Fruit fly (Drosophila melanogaster) whole organism, embryonic: Measurements from ENCODE around the gene CG6928.
A peak's percentile ranks its signal among the peaks of the same experiment; 100 is the strongest.

Experiments
- ATbp ChIP-seq: fragments of 200-800 bp; sonication (Bioruptor generic); optimal IDR thresholded peaks from 2 replicates; lab custom pipeline; 2017; ENCODE audit warnings: missing biosample characterization, mild to moderate bottlenecking, missing genetic modification characterization, missing genetic modification reagents
- Atf6 ChIP-seq: fragments of 200-800 bp; sonication (Bioruptor generic); IDR thresholded peaks from 2 replicates; pipeline ENCODE4 v1.3.6; 2022; ENCODE audit warnings: missing biosample characterization, missing genetic modification characterization
- BEAF-32 ChIP-seq: fragments of 200-800 bp; sonication (Bioruptor generic); optimal IDR thresholded peaks from 3 replicates; lab custom pipeline; 2017; ENCODE audit warnings: missing biosample characterization, missing genetic modification characterization, mild to moderate bottlenecking, moderate library complexity, missing genetic modification reagents
- Blimp-1 ChIP-seq: fragments of 200-800 bp; sonication (Bioruptor generic); optimal IDR thresholded peaks from 3 replicates; lab custom pipeline; 2018; ENCODE audit warnings: missing biosample characterization, missing genetic modification characterization, mild to moderate bottlenecking, moderate library complexity, missing genetic modification reagents
- CG10462 ChIP-seq: fragments of 200-800 bp; sonication (Bioruptor generic); optimal IDR thresholded peaks from 2 replicates; lab custom pipeline; 2016; ENCODE audit warnings: missing biosample characterization, missing genetic modification characterization
- CG11085 ChIP-seq: fragments of 200-800 bp; sonication (Bioruptor generic); IDR thresholded peaks from 2 replicates; pipeline ENCODE4 v1.3.6; 2022; ENCODE audit warnings: missing biosample characterization, missing genetic modification characterization
- CG12104 ChIP-seq: fragments of 200-800 bp; sonication (Bioruptor generic); optimal IDR thresholded peaks from 3 replicates; lab custom pipeline; 2016; ENCODE audit warnings: missing biosample characterization, missing genetic modification characterization
- CG12769 ChIP-seq: fragments of 200-800 bp; sonication (Bioruptor generic); optimal IDR thresholded peaks from 2 replicates; lab custom pipeline; 2019; ENCODE audit warnings: missing biosample characterization, mild to moderate bottlenecking, missing genetic modification characterization, moderate library complexity
- CG14860 ChIP-seq: fragments of 200-800 bp; sonication (Bioruptor generic); IDR thresholded peaks from 3 replicates; pipeline ENCODE4 v1.3.6; 2022; ENCODE audit warnings: missing biosample characterization, missing genetic modification characterization; ENCODE audit not compliant: partially characterized antibody
- CG1529 ChIP-seq: fragments of 200-800 bp; sonication (Bioruptor generic); optimal IDR thresholded peaks from 3 replicates; lab custom pipeline; 2018; ENCODE audit warnings: missing biosample characterization, missing genetic modification characterization
- CG1603 ChIP-seq: fragments of 200-800 bp; sonication (Bioruptor generic); optimal IDR thresholded peaks from 2 replicates; lab custom pipeline; 2019; ENCODE audit warnings: missing biosample characterization, mild to moderate bottlenecking, missing genetic modification characterization, moderate library complexity
- CG1647 ChIP-seq: fragments of 200-800 bp; sonication (Bioruptor generic); optimal IDR thresholded peaks from 3 replicates; lab custom pipeline; 2016; ENCODE audit warnings: missing biosample characterization, missing genetic modification characterization
- CG17328 ChIP-seq: fragments of 200-800 bp; sonication (Bioruptor generic); IDR thresholded peaks from 2 replicates; pipeline ENCODE4 v1.3.6; 2022; ENCODE audit warnings: missing biosample characterization, missing genetic modification characterization
- CG17568 ChIP-seq: fragments of 200-800 bp; sonication (Bioruptor generic); optimal IDR thresholded peaks from 2 replicates; lab custom pipeline; 2018; ENCODE audit warnings: missing biosample characterization, mild to moderate bottlenecking, missing genetic modification characterization, moderate library complexity
- CG17802 ChIP-seq: fragments of 200-800 bp; sonication (Bioruptor generic); optimal IDR thresholded peaks from 2 replicates; lab custom pipeline; 2018; ENCODE audit warnings: missing biosample characterization, mild to moderate bottlenecking, missing genetic modification characterization, moderate library complexity
- CG18262 ChIP-seq: fragments of 200-800 bp; optimal IDR thresholded peaks from 3 replicates; lab custom pipeline; 2019; ENCODE audit warnings: missing biosample characterization, mild to moderate bottlenecking, missing genetic modification characterization, moderate library complexity
- CG18764 ChIP-seq: fragments of 200-800 bp; sonication (Bioruptor generic); optimal IDR thresholded peaks from 3 replicates; lab custom pipeline; 2016; ENCODE audit warnings: missing biosample characterization, missing genetic modification characterization
- CG2889 ChIP-seq: fragments of 200-800 bp; sonication (Bioruptor generic); IDR thresholded peaks from 3 replicates; pipeline ENCODE4 v1.3.6; 2022; ENCODE audit warnings: missing biosample characterization, missing genetic modification characterization
- CG3847 ChIP-seq: fragments of 200-800 bp; sonication (Bioruptor generic); IDR thresholded peaks from 2 replicates; pipeline ENCODE4 v1.3.6; 2022; ENCODE audit warnings: missing biosample characterization, missing genetic modification characterization
- CG4820 ChIP-seq: fragments of 200-800 bp; sonication (Bioruptor generic); optimal IDR thresholded peaks from 3 replicates; lab custom pipeline; 2016; ENCODE audit warnings: missing biosample characterization, missing genetic modification characterization
- CG5245 ChIP-seq: fragments of 200-800 bp; sonication (Bioruptor generic); optimal IDR thresholded peaks from 3 replicates; lab custom pipeline; 2016; ENCODE audit warnings: missing biosample characterization, missing genetic modification characterization
- CG6654 ChIP-seq: fragments of 200-800 bp; sonication (Bioruptor generic); optimal IDR thresholded peaks from 2 replicates; lab custom pipeline; 2017; ENCODE audit warnings: missing biosample characterization, mild to moderate bottlenecking, missing genetic modification characterization
- CG7357 ChIP-seq: fragments of 200-800 bp; sonication (Bioruptor generic); IDR thresholded peaks from 3 replicates; pipeline ENCODE4 v1.3.6; 2022; ENCODE audit warnings: missing biosample characterization, missing genetic modification characterization
- CG7372 ChIP-seq: fragments of 200-800 bp; sonication (Bioruptor generic); IDR thresholded peaks from 2 replicates; pipeline ENCODE4 v1.3.6; 2022; ENCODE audit warnings: missing biosample characterization, missing genetic modification characterization
- CG7987 ChIP-seq: fragments of 200-800 bp; sonication (Bioruptor generic); optimal IDR thresholded peaks from 2 replicates; lab custom pipeline; 2018; ENCODE audit warnings: missing biosample characterization, mild to moderate bottlenecking, missing genetic modification characterization, moderate library complexity
- CG8478 ChIP-seq: fragments of >200 bp; optimal IDR thresholded peaks from 2 replicates; lab custom pipeline; 2018
- Dip3 ChIP-seq: fragments of 200-800 bp; sonication (Bioruptor generic); optimal IDR thresholded peaks from 3 replicates; lab custom pipeline; 2016; ENCODE audit warnings: missing biosample characterization, missing genetic modification characterization
- Doc2 ChIP-seq: fragments of 200-800 bp; sonication (Bioruptor generic); IDR thresholded peaks from 2 replicates; pipeline ENCODE4 v1.3.6; 2022; ENCODE audit warnings: missing biosample characterization, missing genetic modification characterization
- Dref ChIP-seq: fragments of 200-800 bp; sonication (Bioruptor generic); IDR thresholded peaks from 2 replicates; pipeline ENCODE4 v1.3.6; 2022; ENCODE audit warnings: missing biosample characterization, missing genetic modification characterization
- Eip74EF ChIP-seq, 2 experiments: fragments of 200-800 bp in 1 of 2; fragments of >200 bp in 1 of 2; sonication (Bioruptor generic) in 1 of 2; optimal IDR thresholded peaks; 2 replicates each; lab custom pipeline; 2017 to 2019; ENCODE audit warnings: missing biosample characterization in 2 of 2, missing genetic modification characterization in 2 of 2, mild to moderate bottlenecking in 1 of 2, moderate library complexity in 1 of 2
- Max ChIP-seq: fragments of 200-800 bp; sonication (Bioruptor generic); optimal IDR thresholded peaks from 2 replicates; lab custom pipeline; 2016; ENCODE audit warnings: missing biosample characterization, mild to moderate bottlenecking, missing genetic modification characterization
- PHDP ChIP-seq: fragments of 200-800 bp; sonication (Bioruptor generic); optimal IDR thresholded peaks from 3 replicates; lab custom pipeline; 2018; ENCODE audit warnings: missing biosample characterization, mild to moderate bottlenecking, missing genetic modification characterization, moderate library complexity
- Ptx1 ChIP-seq: fragments of 200-800 bp; sonication (Bioruptor generic); IDR thresholded peaks from 2 replicates; pipeline ENCODE4 v1.3.6; 2022; ENCODE audit warnings: missing biosample characterization, missing genetic modification characterization
- Trl ChIP-seq, 3 experiments: fragments of >200 bp in 2 of 3; fragments of 200-800 bp in 1 of 3; sonication (Bioruptor generic) in 1 of 3; optimal IDR thresholded peaks; 2 replicates in 1 of 3; 3 replicates in 2 of 3; lab custom pipeline; 2016 to 2017; ENCODE audit warnings: missing biosample characterization in 1 of 3, missing genetic modification characterization in 1 of 3
- aop ChIP-seq: fragments of 200-800 bp; sonication (Bioruptor generic); IDR thresholded peaks from 2 replicates; pipeline ENCODE4 v1.3.6; 2022; ENCODE audit warnings: missing biosample characterization, missing genetic modification characterization
- ase ChIP-seq: fragments of 200-800 bp; sonication (Bioruptor generic); IDR thresholded peaks from 3 replicates; pipeline ENCODE4 v1.3.6; 2022; ENCODE audit warnings: missing biosample characterization, missing genetic modification characterization
- ash1 ChIP-seq: fragments of 200-800 bp; sonication (Bioruptor generic); optimal IDR thresholded peaks from 2 replicates; lab custom pipeline; 2018; ENCODE audit warnings: missing biosample characterization, mild to moderate bottlenecking, missing genetic modification characterization
- bbx ChIP-seq: fragments of 200-800 bp; sonication (Bioruptor generic); IDR thresholded peaks from 2 replicates; pipeline ENCODE4 v1.3.6; 2022; ENCODE audit warnings: missing biosample characterization, missing genetic modification characterization; ENCODE audit not compliant: partially characterized antibody
- bigmax ChIP-seq: fragments of 200-800 bp; sonication (Bioruptor generic); optimal IDR thresholded peaks from 2 replicates; lab custom pipeline; 2018; ENCODE audit warnings: missing biosample characterization, mild to moderate bottlenecking, missing genetic modification characterization
- cato ChIP-seq: fragments of 200-800 bp; sonication (Bioruptor generic); optimal IDR thresholded peaks from 2 replicates; lab custom pipeline; 2016; ENCODE audit warnings: missing biosample characterization, missing genetic modification characterization, borderline replicate concordance
- chn ChIP-seq: fragments of 200-800 bp; sonication (Bioruptor generic); optimal IDR thresholded peaks from 2 replicates; lab custom pipeline; 2016; ENCODE audit warnings: missing biosample characterization, missing genetic modification characterization
- ci ChIP-seq: fragments of 200-800 bp; sonication (Bioruptor generic); IDR thresholded peaks from 3 replicates; pipeline ENCODE4 v1.3.6; 2022; ENCODE audit warnings: missing biosample characterization, missing genetic modification characterization
- ewg ChIP-seq: fragments of 200-800 bp; sonication (Bioruptor generic); optimal IDR thresholded peaks from 3 replicates; lab custom pipeline; 2017; ENCODE audit warnings: mild to moderate bottlenecking, missing biosample characterization, missing genetic modification reagents, missing genetic modification characterization
- fd96Cb ChIP-seq: fragments of 200-800 bp; sonication (Bioruptor generic); optimal IDR thresholded peaks from 2 replicates; lab custom pipeline; 2018; ENCODE audit warnings: missing biosample characterization, mild to moderate bottlenecking, missing genetic modification characterization, moderate library complexity
- gce ChIP-seq: fragments of 200-800 bp; sonication (Bioruptor generic); IDR thresholded peaks from 3 replicates; pipeline ENCODE4 v1.3.6; 2022; ENCODE audit warnings: missing biosample characterization, missing genetic modification characterization
- grau ChIP-seq: fragments of 200-800 bp; optimal IDR thresholded peaks from 3 replicates; lab custom pipeline; 2019; ENCODE audit warnings: missing biosample characterization, mild to moderate bottlenecking, missing genetic modification characterization, moderate library complexity
- nerfin-1 ChIP-seq: fragments of 200-800 bp; sonication (Bioruptor generic); optimal IDR thresholded peaks from 3 replicates; lab custom pipeline; 2019; ENCODE audit warnings: missing biosample characterization, mild to moderate bottlenecking, missing genetic modification characterization, moderate library complexity
- pita ChIP-seq: fragments of 200-800 bp; sonication (Bioruptor generic); optimal IDR thresholded peaks from 2 replicates; lab custom pipeline; 2017; ENCODE audit warnings: missing biosample characterization, mild to moderate bottlenecking, missing genetic modification characterization
- sens-2 ChIP-seq: fragments of 200-800 bp; sonication (Bioruptor generic); IDR thresholded peaks from 2 replicates; pipeline ENCODE4 v1.3.6; 2022; ENCODE audit warnings: missing biosample characterization, missing genetic modification characterization
- seq ChIP-seq: fragments of 200-800 bp; sonication (Bioruptor generic); IDR thresholded peaks from 2 replicates; pipeline ENCODE4 v1.3.6; 2022; ENCODE audit warnings: missing biosample characterization, missing genetic modification characterization
- zfh1 ChIP-seq: fragments of 200-800 bp; sonication (Bioruptor generic); IDR thresholded peaks from 3 replicates; pipeline ENCODE4 v1.3.6; 2022; ENCODE audit warnings: missing biosample characterization, missing genetic modification characterization

Gene CG6928

dm6 chr3L:12045443-12045842 is 42.5 kb downstream of the CG6928 start (continued):
- TF ChIP-seq zfh1 (GFP tag; lab: Robert Waterston, UW) (no peak), CG5245 (GFP tag; lab: Kevin White, UChicago) (no peak), CG18764 (GFP tag; lab: Kevin White, UChicago) (peak; percentile 14), Max (GFP tag; lab: Kevin White, UChicago) (no peak), nerfin-1 (tag; lab: Kevin White, UChicago) (no peak), Dref (no peak), chn (GFP tag; lab: Kevin White, UChicago) (no peak), CG17802 (no peak), CG7987 (GFP tag; lab: Kevin White, UChicago) (peak; percentile 43), CG10462 (GFP tag; lab: Kevin White, UChicago) (no peak), cato (GFP tag; lab: Kevin White, UChicago) (no peak), CG8478 (lab: Kevin White, UChicago) (no peak), CG1647 (peak; percentile 8), ase (GFP tag; lab: Robert Waterston, UW) (no peak), Doc2 (GFP tag; lab: Robert Waterston, UW) (no peak), Atf6 (0 out of 2 replicates have a peak, but pooled peaks have one; percentile 27), seq (peak; percentile 17; the same call in 1 of the 2 replicates), bigmax (no peak), CG12104 (GFP tag; lab: Kevin White, UChicago) (peak; percentile 17), CG4820 (GFP tag; lab: Kevin White, UChicago) (no peak), CG2889 (GFP tag; lab: Robert Waterston, UW) (no peak), CG6654 (no peak), ATbp (peak; percentile 46), CG17328 (GFP tag; lab: Robert Waterston, UW) (no peak), CG1603 (tag; lab: Kevin White, UChicago) (no peak), CG14860 (no peak), fd96Cb (tag; lab: Kevin White, UChicago) (no peak), Trl (optimal IDR thresholded peaks at IDR 0.05; lab: Kevin White, UChicago) (no peak), Trl (GFP tag; optimal IDR thresholded peaks at IDR 0.05; lab: Kevin White, UChicago) (no peak), CG11085 (GFP tag; lab: Robert Waterston, UW) (no peak), pita (no peak), CG17568 (GFP tag; lab: Kevin White, UChicago) (peak; percentile 11), Blimp-1 (GFP tag; lab: Kevin White, UChicago) (peak; percentile 17), Dip3 (no peak), ewg (GFP tag; lab: Kevin White, UChicago) (no peak), bbx (no peak), sens-2 (no peak), grau (peak; percentile 10), Ptx1 (GFP tag; lab: Robert Waterston, UW) (no peak), CG7372 (no peak), ash1 (GFP tag; lab: Kevin White, UChicago) (no peak), CG12769 (tag; lab: Kevin White, UChicago) (peak; percentile 31), CG1529 (peak; percentile 20), CG7357 (no peak), gce (GFP tag; lab: Robert Waterston, UW) (no peak), CG18262 (no peak), aop (GFP tag; lab: Robert Waterston, UW) (no peak), PHDP (tag; lab: Kevin White, UChicago) (peak; percentile 32), CG3847 (GFP tag; lab: Robert Waterston, UW) (no peak), ci (GFP tag; lab: Robert Waterston, UW) (peak; percentile 65; the same call in 2 of the 3 replicates), BEAF-32 (GFP tag; lab: Kevin White, UChicago) (no peak), Eip74EF (GFP tag; optimal IDR thresholded peaks at IDR 0.05; lab: Kevin White, UChicago) (no peak)
